Worm (Caenorhabditis elegans) whole organism, L4/young adult: ENCODE results near the gene F52G3.8.
"Not testable (repeated sequence)": the region's sequence is repeated elsewhere in the genome, so short reads cannot be mapped to it uniquely, and the experiment has no call there.

ENCODE experiments used
- W03F9.2 ChIP-seq: fragments of 150-350 bp; optimal IDR thresholded peaks from 2 replicates; lab custom pipeline; 2014; ENCODE audit warnings: missing biosample characterization, missing genetic modification characterization
- dao-5 ChIP-seq: sonication (generic microtip); optimal IDR thresholded peaks from 2 replicates; lab custom pipeline; 2016; ENCODE audit warnings: missing genotype, missing genetic modification characterization, moderate library complexity, missing compliant biosample characterization
- him-1 ChIP-seq: sonication (generic microtip); optimal IDR thresholded peaks from 2 replicates; lab custom pipeline; 2016; ENCODE audit warnings: missing genotype, missing genetic modification reagents, missing genetic modification characterization, missing compliant biosample characterization

F52G3.8 gene

ce11 chrX:16923636-16924035 is 29.1 kb downstream of the F52G3.8 start, which contains the start of gene C30E1.4:
Gene C30E1.4 (plus strand): TSS chrX:16923936.
- TF ChIP-seq him-1 (tag; lab: Kevin White, UChicago) = no peak
- no peak for TF ChIP-seq W03F9.2 (tag; lab: Kevin White, UChicago)
- TF ChIP-seq dao-5 (tag; lab: Kevin White, UChicago) = no peak

ce11 chrX:16921533-16921932 is 31.2 kb downstream of the F52G3.8 start, which contains the start of gene fbxb-114:
Gene fbxb-114 (plus strand): TSS chrX:16921833.
- no peak for TF ChIP-seq W03F9.2 (tag; lab: Kevin White, UChicago)
- TF ChIP-seq dao-5 (tag; lab: Kevin White, UChicago) = no peak
- no peak for TF ChIP-seq him-1 (tag; lab: Kevin White, UChicago)

ce11 chrX:16919468-16919867 is 33.3 kb downstream of the F52G3.8 start:
- TF ChIP-seq him-1 (tag; lab: Kevin White, UChicago) (no peak), dao-5 (tag; lab: Kevin White, UChicago) (no peak), W03F9.2 (tag; lab: Kevin White, UChicago) (no peak)

- not testable (repeated sequence) for TF ChIP-seq dao-5, W03F9.2, him-1 (tag; lab: Kevin White, UChicago)
These were observed 39.1 kb downstream of the F52G3.8 start, which contains the start of gene F39F10.5 for ce11 chrX:16913669-16914068. Gene F39F10.5 (minus strand): TSS chrX:16913769.

- TF ChIP-seq W03F9.2 (tag; lab: Kevin White, UChicago) (no peak), him-1 (tag; lab: Kevin White, UChicago) (no peak), dao-5 (tag; lab: Kevin White, UChicago) (no peak)
These were observed 49.1 kb downstream of the F52G3.8 start, which contains the start of gene F39F10.4 for ce11 chrX:16903619-16904018. Gene F39F10.4 (minus strand): TSS chrX:16903719.

ce11 chrX:16902657-16903056 is 50.1 kb downstream of the F52G3.8 start:
- TF ChIP-seq W03F9.2 (tag; lab: Kevin White, UChicago) (no peak), dao-5 (tag; lab: Kevin White, UChicago) (no peak), him-1 (tag; lab: Kevin White, UChicago) (no peak)
